Worm (Caenorhabditis elegans) whole organism, L2 larva: ENCODE results near the gene vha-6.

Source experiments
- aly-2 ChIP-seq: fragments of 150-350 bp; optimal IDR thresholded peaks from 2 replicates; lab custom pipeline; 2014; ENCODE audit warnings: missing biosample characterization, missing genetic modification characterization
- ama-1 ChIP-seq: fragments of 150-350 bp; optimal IDR thresholded peaks from 2 replicates; lab custom pipeline; 2018; ENCODE audit warnings: inconsistent platforms
- egl-27 ChIP-seq: sonication (generic microtip); optimal IDR thresholded peaks from 3 replicates; lab custom pipeline; 2017; ENCODE audit warnings: missing biosample characterization, missing genetic modification reagents, missing genetic modification characterization
- elt-1 ChIP-seq: fragments of 150-350 bp; optimal IDR thresholded peaks from 2 replicates; lab custom pipeline; 2014; ENCODE audit warnings: missing biosample characterization, missing genetic modification characterization
- elt-3 ChIP-seq: sonication (generic microtip); optimal IDR thresholded peaks from 2 replicates; lab custom pipeline; 2017; ENCODE audit warnings: missing biosample characterization, missing genetic modification characterization
- lin-39 ChIP-seq: fragments of 150-350 bp; optimal IDR thresholded peaks from 2 replicates; lab custom pipeline; 2014; ENCODE audit warnings: missing biosample characterization, missing genetic modification reagents, missing genetic modification characterization
- nhr-10 ChIP-seq: sonication (generic microtip); optimal IDR thresholded peaks from 2 replicates; lab custom pipeline; 2017; ENCODE audit warnings: missing biosample characterization, missing genetic modification characterization
- nhr-237 ChIP-seq: fragments of 150-350 bp; optimal IDR thresholded peaks from 2 replicates; lab custom pipeline; 2014; ENCODE audit warnings: missing biosample characterization, missing genetic modification characterization
- skn-1 ChIP-seq: sonication (generic microtip); optimal IDR thresholded peaks from 2 replicates; lab custom pipeline; 2017; ENCODE audit warnings: missing biosample characterization, missing genetic modification characterization
- unc-62 ChIP-seq: fragments of 150-350 bp; optimal IDR thresholded peaks from 2 replicates; lab custom pipeline; 2014; ENCODE audit warnings: missing biosample characterization, missing genetic modification reagents, missing genetic modification characterization
- ztf-11 ChIP-seq: sonication (generic microtip); optimal IDR thresholded peaks from 2 replicates; lab custom pipeline; 2017; ENCODE audit warnings: missing biosample characterization, missing genetic modification characterization

DNA sequence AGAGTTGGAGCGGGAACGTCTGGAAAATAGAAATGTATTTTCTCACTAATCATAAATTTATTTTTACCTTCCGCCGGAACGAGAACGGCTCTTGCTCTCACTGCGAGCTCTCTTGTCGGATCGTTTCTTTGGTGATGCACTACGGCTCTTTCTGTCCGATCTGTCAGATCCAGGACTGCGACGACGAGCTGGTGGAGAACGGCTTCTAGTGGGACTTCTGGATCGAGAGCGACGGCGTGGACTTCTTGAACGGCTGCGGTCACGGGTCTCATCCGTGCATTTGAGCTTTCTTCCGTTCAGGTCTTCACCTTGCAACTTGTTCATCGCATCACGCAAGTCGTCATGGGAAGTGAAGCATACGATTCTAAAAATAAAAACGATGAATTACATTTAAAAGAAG, 13.5 kb upstream of the vha-6 start:
- TF ChIP-seq elt-1 (tag; lab: Kevin White, UChicago) (no peak), ama-1 (lab: Kevin White, UChicago) (no peak), lin-39 (tag; lab: Kevin White, UChicago) (no peak), elt-3 (no peak), skn-1 (tag; lab: Kevin White, UChicago) (no peak), nhr-237 (tag; lab: Kevin White, UChicago) (no peak), aly-2 (tag; lab: Kevin White, UChicago) (no peak), nhr-10 (tag; lab: Kevin White, UChicago) (no peak), egl-27 (no peak), ztf-11 (tag; lab: Kevin White, UChicago) (no peak), unc-62 (GFP tag; lab: Kevin White, UChicago) (no peak)
